Fruit fly (Drosophila melanogaster): ENCODE results near the gene CG9519.

The CG9519 gene

DNA sequence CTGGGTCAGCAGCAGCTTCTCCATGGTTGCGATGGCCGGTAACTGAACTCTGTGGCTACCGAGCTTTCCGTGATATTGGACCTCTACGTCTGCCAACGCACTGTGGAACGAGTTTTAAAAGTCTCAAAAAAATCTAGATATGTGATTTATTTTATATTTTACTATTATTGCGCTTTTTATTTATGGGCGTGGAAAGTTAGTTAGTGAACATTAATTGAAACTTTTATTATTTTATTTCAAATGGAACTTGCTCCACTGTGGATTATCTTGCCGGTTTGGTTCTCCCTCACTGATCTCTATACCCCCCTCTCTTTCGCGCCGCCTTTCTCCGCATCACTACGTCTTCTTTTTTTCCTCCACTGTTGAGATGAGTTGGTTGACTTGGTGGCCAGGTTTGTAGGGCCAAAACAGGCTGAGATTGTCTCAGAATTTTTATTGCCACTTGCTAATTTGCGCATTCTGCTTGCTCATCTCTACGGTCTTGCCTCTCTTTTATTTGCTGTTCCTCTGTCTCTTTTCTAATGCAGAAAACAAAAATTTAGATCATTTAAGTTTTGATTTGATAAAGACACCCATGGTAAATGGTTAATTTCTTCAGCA is 7.3 kb downstream of the CG9519 start, which contains the start of gene CG9522 (continued):
- TF ChIP-seq CG3726 (GFP tag; IDR thresholded peaks at IDR 0.05) (no peak), gem (tag; optimal IDR thresholded peaks at IDR 0.05) (peak; percentile 84), HLHmδ (GFP tag; optimal IDR thresholded peaks at IDR 0.05) (no peak), fd96Cb (tag; optimal IDR thresholded peaks at IDR 0.05) (peak; percentile 79), CG18599 (GFP tag; optimal IDR thresholded peaks at IDR 0.05) (peak; percentile 71), pnt (GFP tag; optimal IDR thresholded peaks at IDR 0.05) (peak; percentile 35), trem (tag; optimal IDR thresholded peaks at IDR 0.05) (peak; percentile 68), lola (GFP tag; optimal IDR thresholded peaks at IDR 0.05) (peak in 1 of 3 experiments; percentile 71), sd (tag; optimal IDR thresholded peaks at IDR 0.05) (no peak), CG4404 (GFP tag; IDR thresholded peaks at IDR 0.05) (peak; percentile 49), CG8089 (GFP tag; optimal IDR thresholded peaks at IDR 0.05) (no peak), lilli (GFP tag; optimal IDR thresholded peaks at IDR 0.05) (peak; percentile 64), zf30C (GFP tag; optimal IDR thresholded peaks at IDR 0.05) (no peak), MBD-R2 (GFP tag; IDR thresholded peaks at IDR 0.05) (peak; percentile 59; the same call in 1 of the 2 replicates), CG6854 (GFP tag; optimal IDR thresholded peaks at IDR 0.05) (peak; percentile 55), ind (GFP tag; optimal IDR thresholded peaks at IDR 0.05) (peak; percentile 64), h (optimal IDR thresholded peaks at IDR 0.05) (no peak), CG10147 (GFP tag; optimal IDR thresholded peaks at IDR 0.05) (peak; percentile 61), Hey (tag; optimal IDR thresholded peaks at IDR 0.05) (no peak), CG7963 (GFP tag; IDR thresholded peaks at IDR 0.05; ENCODE audit: partially characterized antibody) (no peak), Sry-β (GFP tag; optimal IDR thresholded peaks at IDR 0.05) (peak; percentile 3), CG17186 (GFP tag; optimal IDR thresholded peaks at IDR 0.05) (no peak), HmgZ (tag; optimal IDR thresholded peaks at IDR 0.05) (peak; percentile 33), dpn (GFP tag; optimal IDR thresholded peaks at IDR 0.05) (peak; percentile 33 to 60), eyg (GFP tag; optimal IDR thresholded peaks at IDR 0.05) (no peak), Xrp1 (GFP tag; IDR thresholded peaks at IDR 0.05) (peak; percentile 86), caup (GFP tag; optimal IDR thresholded peaks at IDR 0.05; ENCODE audit: severe bottlenecking) (peak; percentile 58), tgo (GFP tag; IDR thresholded peaks at IDR 0.05) (peak; percentile 59), CG43689 (GFP tag; IDR thresholded peaks at IDR 0.05) (no peak), seq (GFP tag; IDR thresholded peaks at IDR 0.05) (peak; percentile 53; the same call in 1 of the 2 replicates), abd-A (tag; optimal IDR thresholded peaks at IDR 0.05) (no peak), CG14667 (GFP tag; IDR thresholded peaks at IDR 0.05) (peak; percentile 31), btn (GFP tag; optimal IDR thresholded peaks at IDR 0.05) (peak; percentile 6), Jarid2 (GFP tag; optimal IDR thresholded peaks at IDR 0.05) (peak; percentile 27), Aef1 (GFP tag; IDR thresholded peaks at IDR 0.05) (peak; percentile 66), Blimp-1 (GFP tag; optimal IDR thresholded peaks at IDR 0.05) (peak; percentile 86), pzg (GFP tag; optimal IDR thresholded peaks at IDR 0.05) (no peak), Bteb2 (GFP tag; optimal IDR thresholded peaks at IDR 0.05) (peak; percentile 19), tap (tag; optimal IDR thresholded peaks at IDR 0.05) (peak; percentile 73), dati (GFP tag; IDR thresholded peaks at IDR 0.05) (peak; percentile 55; the same call in 1 of the 2 replicates), CG7928 (GFP tag; optimal IDR thresholded peaks at IDR 0.05) (no peak), nerfin-2 (GFP tag; IDR thresholded peaks at IDR 0.05; ENCODE audit: partially characterized antibody) (no peak), prd (optimal IDR thresholded peaks at IDR 0.05) (no peak), prd (GFP tag; IDR thresholded peaks at IDR 0.05) (peak; percentile 74), CG6813 (GFP tag; optimal IDR thresholded peaks at IDR 0.05) (peak; percentile 67), lbe (GFP tag; optimal IDR thresholded peaks at IDR 0.05) (no peak), rib (GFP tag; IDR thresholded peaks at IDR 0.05) (0 out of 2 replicates have a peak, but pooled peaks have one; percentile 17), NC2α (GFP tag; optimal IDR thresholded peaks at IDR 0.05) (no peak), fd64A (GFP tag; optimal IDR thresholded peaks at IDR 0.05) (peak; percentile 43), phol (tag; optimal IDR thresholded peaks at IDR 0.05) (peak; percentile 71)

Measured in whole organism, embryonic.